Worm (Caenorhabditis elegans): Measurements from ENCODE around the gene F56C3.10.

Gene F56C3.10

DNA sequence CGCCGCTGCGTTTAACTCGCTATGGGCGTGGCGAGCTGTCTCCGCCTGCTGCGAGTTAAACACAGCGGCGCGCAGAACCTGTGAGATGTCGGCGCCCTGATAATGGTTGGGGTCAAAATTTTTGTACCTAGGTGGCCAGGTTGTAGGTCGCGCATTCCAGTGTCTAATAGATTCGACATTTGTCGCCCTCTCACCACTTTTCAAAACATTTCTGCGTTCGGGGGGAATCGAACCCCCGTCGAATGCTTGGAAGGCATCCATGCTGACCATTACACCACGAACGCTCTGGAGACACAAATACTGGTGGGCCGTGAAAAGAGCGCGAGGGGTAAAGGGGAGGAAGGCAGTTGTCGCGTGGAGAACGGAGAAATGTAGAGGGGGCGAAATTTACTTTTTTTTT lies 2.1 kb downstream of the F56C3.10 start:
- peak; percentile 86 for TF ChIP-seq ref-1 (GFP tag; conservative IDR thresholded peaks at IDR 0.05)
- peak; percentile 94 for TF ChIP-seq tab-1 (GFP tag; IDR thresholded peaks at IDR 0.05)
- peak; percentile 59 for TF ChIP-seq med-1 (GFP tag; optimal IDR thresholded peaks at IDR 0.05; ENCODE audit: insufficient read depth)
- TF ChIP-seq ztf-29 (GFP tag; IDR thresholded peaks at IDR 0.05), result peak; percentile 91
- peak; percentile 91 for TF ChIP-seq T22C8.4 (GFP tag; IDR thresholded peaks at IDR 0.05)
- TF ChIP-seq flt-1 (GFP tag; IDR thresholded peaks at IDR 0.05), result peak; percentile 94
- TF ChIP-seq cog-1 (tag; optimal IDR thresholded peaks at IDR 0.05), result peak; percentile 81
- TF ChIP-seq klf-2 (GFP tag; conservative IDR thresholded peaks at IDR 0.05), result peak; percentile 92
- peak; percentile 93 for TF ChIP-seq ztf-23 (GFP tag; IDR thresholded peaks at IDR 0.05)

ce11 chrX:1375071-1375470 lies 6.4 kb downstream of the F56C3.10 start:
- peak; percentile 98 for TF ChIP-seq flt-1 (GFP tag; IDR thresholded peaks at IDR 0.05)
- TF ChIP-seq klf-2 (GFP tag; conservative IDR thresholded peaks at IDR 0.05), result 0 out of 2 replicates have a peak, but pooled peaks have one; percentile 26
- TF ChIP-seq ref-1 (GFP tag; conservative IDR thresholded peaks at IDR 0.05), result peak; percentile 75
- peak; percentile 83 for TF ChIP-seq tab-1 (GFP tag; IDR thresholded peaks at IDR 0.05)
- TF ChIP-seq ztf-23 (GFP tag; IDR thresholded peaks at IDR 0.05), result 0 out of 2 replicates have a peak, but pooled peaks have one; percentile 51
- TF ChIP-seq T22C8.4 (GFP tag; IDR thresholded peaks at IDR 0.05), result 0 out of 2 replicates have a peak, but pooled peaks have one; percentile 29

DNA sequence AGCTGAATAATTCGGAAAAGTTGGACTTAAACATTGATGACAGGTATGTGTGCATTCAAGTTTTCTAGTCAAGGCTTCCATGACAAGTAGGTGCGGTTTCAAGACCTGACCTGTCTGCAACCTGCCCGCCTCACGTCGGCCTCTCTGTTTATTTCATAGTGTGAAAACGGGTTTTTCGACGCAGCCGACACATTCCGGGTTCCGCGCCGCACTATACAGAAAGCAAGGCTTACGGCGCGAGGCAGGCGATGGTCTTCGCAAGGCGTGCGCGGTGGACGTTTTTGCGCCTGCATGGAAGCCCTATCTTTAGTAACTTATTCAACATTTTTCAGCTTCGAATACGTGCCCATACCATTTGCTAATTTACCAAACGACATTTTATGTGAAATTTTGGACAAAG lies 9.0 kb downstream of the F56C3.10 start:
- TF ChIP-seq klf-2 (GFP tag; conservative IDR thresholded peaks at IDR 0.05) (no peak), cog-1 (tag; optimal IDR thresholded peaks at IDR 0.05) (no peak), T22C8.4 (GFP tag; IDR thresholded peaks at IDR 0.05) (no peak), med-1 (GFP tag; optimal IDR thresholded peaks at IDR 0.05; ENCODE audit: insufficient read depth) (no peak), tab-1 (GFP tag; IDR thresholded peaks at IDR 0.05) (no peak), ref-1 (GFP tag; conservative IDR thresholded peaks at IDR 0.05) (no peak), flt-1 (GFP tag; IDR thresholded peaks at IDR 0.05) (no peak), ztf-29 (GFP tag; IDR thresholded peaks at IDR 0.05) (no peak), ztf-23 (GFP tag; IDR thresholded peaks at IDR 0.05) (no peak)

- TF ChIP-seq T22C8.4 (GFP tag; IDR thresholded peaks at IDR 0.05) (no peak), ztf-29 (GFP tag; IDR thresholded peaks at IDR 0.05) (no peak), klf-2 (GFP tag; conservative IDR thresholded peaks at IDR 0.05) (no peak)
Observed at ce11 chrX:1371688-1372087, 9.8 kb downstream of the F56C3.10 start, which contains the start of gene fbxa-190. Gene fbxa-190 (plus strand): TSS chrX:1372012.

ce11 chrX:1370736-1371281 lies 10.7 kb downstream of the F56C3.10 start, which contains the start of gene F56C3.7:
Gene F56C3.7 (minus strand): TSS chrX:1370786.
- TF ChIP-seq ztf-29 (GFP tag; IDR thresholded peaks at IDR 0.05) (no peak), cog-1 (tag; optimal IDR thresholded peaks at IDR 0.05) (no peak), flt-1 (GFP tag; IDR thresholded peaks at IDR 0.05) (no peak), ztf-23 (GFP tag; IDR thresholded peaks at IDR 0.05) (no peak), med-1 (GFP tag; optimal IDR thresholded peaks at IDR 0.05; ENCODE audit: insufficient read depth) (no peak), T22C8.4 (GFP tag; IDR thresholded peaks at IDR 0.05) (no peak), tab-1 (GFP tag; IDR thresholded peaks at IDR 0.05) (no peak)

ce11 chrX:1367416-1367815 lies 14.0 kb downstream of the F56C3.10 start, which contains the start of gene dgn-2:
Gene dgn-2 (minus strand): TSS chrX:1367516.
- TF ChIP-seq cog-1 (tag; optimal IDR thresholded peaks at IDR 0.05), result no peak
- TF ChIP-seq klf-2 (GFP tag; conservative IDR thresholded peaks at IDR 0.05), result no peak
- no peak for TF ChIP-seq tab-1 (GFP tag; IDR thresholded peaks at IDR 0.05)
- no peak for TF ChIP-seq ztf-29 (GFP tag; IDR thresholded peaks at IDR 0.05)
- no peak for TF ChIP-seq flt-1 (GFP tag; IDR thresholded peaks at IDR 0.05)
- TF ChIP-seq ref-1 (GFP tag; conservative IDR thresholded peaks at IDR 0.05), result no peak
- no peak for TF ChIP-seq ztf-23 (GFP tag; IDR thresholded peaks at IDR 0.05)
- TF ChIP-seq med-1 (GFP tag; optimal IDR thresholded peaks at IDR 0.05; ENCODE audit: insufficient read depth), result no peak
- TF ChIP-seq T22C8.4 (GFP tag; IDR thresholded peaks at IDR 0.05), result no peak

ce11 chrX:1360631-1361030 lies 20.8 kb downstream of the F56C3.10 start, which contains the start of gene F56C3.4:
Gene F56C3.4 (minus strand): TSS chrX:1360731.
- TF ChIP-seq ztf-29 (GFP tag; IDR thresholded peaks at IDR 0.05) (no peak), ztf-23 (GFP tag; IDR thresholded peaks at IDR 0.05) (no peak), med-1 (GFP tag; optimal IDR thresholded peaks at IDR 0.05; ENCODE audit: insufficient read depth) (no peak), T22C8.4 (GFP tag; IDR thresholded peaks at IDR 0.05) (no peak), tab-1 (GFP tag; IDR thresholded peaks at IDR 0.05) (no peak), ref-1 (GFP tag; conservative IDR thresholded peaks at IDR 0.05) (no peak), klf-2 (GFP tag; conservative IDR thresholded peaks at IDR 0.05) (no peak), flt-1 (GFP tag; IDR thresholded peaks at IDR 0.05) (no peak), cog-1 (tag; optimal IDR thresholded peaks at IDR 0.05) (no peak)

ce11 chrX:1358295-1358694 lies 23.2 kb downstream of the F56C3.10 start, which contains the start of gene F56C3.3:
Gene F56C3.3 (minus strand): TSS chrX:1358395.
- TF ChIP-seq ztf-29 (GFP tag; IDR thresholded peaks at IDR 0.05) (no peak), klf-2 (GFP tag; conservative IDR thresholded peaks at IDR 0.05) (no peak), T22C8.4 (GFP tag; IDR thresholded peaks at IDR 0.05) (no peak), med-1 (GFP tag; optimal IDR thresholded peaks at IDR 0.05; ENCODE audit: insufficient read depth) (no peak), tab-1 (GFP tag; IDR thresholded peaks at IDR 0.05) (no peak), ref-1 (GFP tag; conservative IDR thresholded peaks at IDR 0.05) (no peak), flt-1 (GFP tag; IDR thresholded peaks at IDR 0.05) (no peak), cog-1 (tag; optimal IDR thresholded peaks at IDR 0.05) (no peak), ztf-23 (GFP tag; IDR thresholded peaks at IDR 0.05) (no peak)

ce11 chrX:1344818-1345217 lies 36.6 kb downstream of the F56C3.10 start:
- TF ChIP-seq ztf-23 (GFP tag; IDR thresholded peaks at IDR 0.05) (0 out of 2 replicates have a peak, but pooled peaks have one; percentile 66), klf-2 (GFP tag; conservative IDR thresholded peaks at IDR 0.05) (0 out of 2 replicates have a peak, but pooled peaks have one; percentile 21), ztf-29 (GFP tag; IDR thresholded peaks at IDR 0.05) (no peak), tab-1 (GFP tag; IDR thresholded peaks at IDR 0.05) (no peak; the same call in 1 of the 2 replicates), T22C8.4 (GFP tag; IDR thresholded peaks at IDR 0.05) (peak; percentile 84), med-1 (GFP tag; optimal IDR thresholded peaks at IDR 0.05; ENCODE audit: insufficient read depth) (peak; percentile 26), flt-1 (GFP tag; IDR thresholded peaks at IDR 0.05) (peak; percentile 63), cog-1 (tag; optimal IDR thresholded peaks at IDR 0.05) (peak; percentile 86), ref-1 (GFP tag; conservative IDR thresholded peaks at IDR 0.05) (no peak)

Measured in whole organism, midembryonic.